Fruit fly (Drosophila melanogaster): ENCODE measurements around the gene btsz.

Gene btsz

DNA sequence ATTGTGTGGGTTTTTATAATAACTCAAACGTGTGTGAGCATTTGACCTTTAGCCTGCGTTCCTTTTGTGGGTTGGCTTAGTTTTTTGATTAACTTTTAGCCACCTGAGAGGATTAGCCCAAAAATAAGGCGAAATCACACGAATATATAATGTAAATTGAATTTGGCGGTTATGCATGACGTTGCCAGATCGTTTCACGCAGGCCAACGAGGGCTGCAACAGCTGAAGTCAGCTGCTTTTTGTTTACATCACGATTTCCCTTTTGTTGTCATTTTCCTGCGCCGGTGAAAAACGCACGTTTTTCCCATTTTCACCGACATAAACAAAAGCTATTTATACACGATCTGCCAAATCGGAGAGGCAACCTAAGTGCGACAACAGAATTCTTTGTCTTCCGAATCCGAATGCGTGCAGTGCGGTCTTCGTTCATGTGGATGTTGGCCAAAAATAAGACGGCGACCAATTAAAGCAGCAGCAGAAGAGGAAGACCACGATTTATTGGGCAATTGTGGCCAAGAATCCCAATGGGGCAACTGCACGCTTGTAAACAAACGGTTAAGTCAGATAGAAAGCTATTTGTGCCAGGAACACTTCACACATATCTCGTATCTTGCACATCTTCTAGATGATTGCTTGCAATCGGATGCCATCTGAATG is 4.0 kb upstream of the btsz start, which contains the start of gene CG3631 (continued):
- peak; percentile 68 for TF ChIP-seq pzg (GFP tag; optimal IDR thresholded peaks at IDR 0.05)
- no peak for TF ChIP-seq ranshi (GFP tag; IDR thresholded peaks at IDR 0.05)
- TF ChIP-seq schlank (tag; optimal IDR thresholded peaks at IDR 0.05) = no peak
- TF ChIP-seq CG15073 (GFP tag; optimal IDR thresholded peaks at IDR 0.05) = no peak
- no peak for TF ChIP-seq CG7987 (GFP tag; optimal IDR thresholded peaks at IDR 0.05)
- no peak for TF ChIP-seq CG12942 (GFP tag; optimal IDR thresholded peaks at IDR 0.05)
- no peak for TF ChIP-seq CG1792 (GFP tag; optimal IDR thresholded peaks at IDR 0.05)
- TF ChIP-seq CG7357 (GFP tag; IDR thresholded peaks at IDR 0.05) = no peak
- no peak for TF ChIP-seq Ssrp (tag; optimal IDR thresholded peaks at IDR 0.05)
- TF ChIP-seq ssp (GFP tag; IDR thresholded peaks at IDR 0.05) = no peak
- TF ChIP-seq Bgb (GFP tag; IDR thresholded peaks at IDR 0.05; ENCODE audit: partially characterized antibody) = no peak
- TF ChIP-seq slbo (GFP tag; IDR thresholded peaks at IDR 0.05) = no peak
- TF ChIP-seq CG10321 (GFP tag; IDR thresholded peaks at IDR 0.05) = no peak
- TF ChIP-seq Mes4 (GFP tag; optimal IDR thresholded peaks at IDR 0.05) = no peak
- TF ChIP-seq CG6175 (GFP tag; IDR thresholded peaks at IDR 0.05) = no peak
- TF ChIP-seq Hmr (GFP tag; optimal IDR thresholded peaks at IDR 0.05) = peak; percentile 20
- no peak for TF ChIP-seq CG9609 (GFP tag; optimal IDR thresholded peaks at IDR 0.05)
- no peak for TF ChIP-seq CG32532 (GFP tag; IDR thresholded peaks at IDR 0.05)
- TF ChIP-seq CG3065 (GFP tag; optimal IDR thresholded peaks at IDR 0.05) = no peak
- peak; percentile 30 for TF ChIP-seq CG2116 (GFP tag; optimal IDR thresholded peaks at IDR 0.05)
- 0 out of 2 replicates have a peak, but pooled peaks have one; percentile 14 for TF ChIP-seq sna (GFP tag; IDR thresholded peaks at IDR 0.05; ENCODE audit: partially characterized antibody)
- TF ChIP-seq croc (GFP tag; conservative IDR thresholded peaks at IDR 0.05) = no peak
- peak; percentile 3 for TF ChIP-seq slp2 (GFP tag; optimal IDR thresholded peaks at IDR 0.05)
- peak; percentile 25 for TF ChIP-seq BEAF-32 (GFP tag; optimal IDR thresholded peaks at IDR 0.05)
- TF ChIP-seq pros (GFP tag; optimal IDR thresholded peaks at IDR 0.05) = no peak
- no peak for TF ChIP-seq bsh (GFP tag; optimal IDR thresholded peaks at IDR 0.05)
- TF ChIP-seq pho (GFP tag; optimal IDR thresholded peaks at IDR 0.05) = no peak
- TF ChIP-seq fd96Cb (tag; optimal IDR thresholded peaks at IDR 0.05) = no peak
- no peak for TF ChIP-seq nerfin-2 (GFP tag; IDR thresholded peaks at IDR 0.05; ENCODE audit: partially characterized antibody)
- TF ChIP-seq Sox102F (GFP tag; optimal IDR thresholded peaks at IDR 0.05) = no peak
- no peak for TF ChIP-seq CG2875 (GFP tag; optimal IDR thresholded peaks at IDR 0.05)
- TF ChIP-seq CG12659 (GFP tag; optimal IDR thresholded peaks at IDR 0.05) = no peak
- peak; percentile 32 for TF ChIP-seq Med (GFP tag)
- no peak for TF ChIP-seq CG4854 (GFP tag; optimal IDR thresholded peaks at IDR 0.05)
- TF ChIP-seq nmo (GFP tag; optimal IDR thresholded peaks at IDR 0.05) = peak; percentile 10
- TF ChIP-seq CG12299 (tag; optimal IDR thresholded peaks at IDR 0.05) = no peak
- no peak for TF ChIP-seq CG17612 (GFP tag; IDR thresholded peaks at IDR 0.05)
- no peak for TF ChIP-seq scrt (GFP tag; optimal IDR thresholded peaks at IDR 0.05)
- TF ChIP-seq CG13624 (GFP tag; optimal IDR thresholded peaks at IDR 0.05) = no peak
- TF ChIP-seq CG6654 (GFP tag; optimal IDR thresholded peaks at IDR 0.05) = no peak
- no peak for TF ChIP-seq gsb-n (tag; optimal IDR thresholded peaks at IDR 0.05)
- no peak for TF ChIP-seq CG11504 (tag; optimal IDR thresholded peaks at IDR 0.05)
- TF ChIP-seq CG11093 (GFP tag; IDR thresholded peaks at IDR 0.05) = no peak
- TF ChIP-seq nom (GFP tag; optimal IDR thresholded peaks at IDR 0.05) = no peak
- TF ChIP-seq CG10267 (tag; optimal IDR thresholded peaks at IDR 0.05) = no peak
- TF ChIP-seq dan (GFP tag; IDR thresholded peaks at IDR 0.05) = no peak
- TF ChIP-seq NK7.1 (GFP tag; optimal IDR thresholded peaks at IDR 0.05) = no peak
- no peak for TF ChIP-seq Adf1 (GFP tag; IDR thresholded peaks at IDR 0.05)
- no peak for TF ChIP-seq her (GFP tag; optimal IDR thresholded peaks at IDR 0.05)
- TF ChIP-seq cato (GFP tag; optimal IDR thresholded peaks at IDR 0.05; ENCODE audit: borderline replicate concordance) = no peak
